Fruit fly (Drosophila melanogaster) whole organism, prepupa: ENCODE data around the gene Psn.

Experiments used
- Blimp-1 ChIP-seq: fragments of 200-800 bp; sonication (Bioruptor generic); optimal IDR thresholded peaks from 3 replicates; lab custom pipeline; 2017; ENCODE audit warnings: missing biosample characterization, missing genetic modification characterization, mild to moderate bottlenecking, moderate library complexity, missing genetic modification reagents
- CG15336 ChIP-seq: fragments of 200-800 bp; sonication (Bioruptor generic); IDR thresholded peaks from 2 replicates; pipeline ENCODE4 v1.3.6; 2022; ENCODE audit warnings: missing biosample characterization, missing genetic modification characterization
- Smox ChIP-seq: fragments of 200-800 bp; sonication (Bioruptor generic); optimal IDR thresholded peaks from 3 replicates; lab custom pipeline; 2016; ENCODE audit warnings: missing biosample characterization, missing genetic modification characterization
- dac ChIP-seq: fragments of 200-800 bp; sonication (Bioruptor generic); optimal IDR thresholded peaks from 2 replicates; lab custom pipeline; 2017; ENCODE audit warnings: missing biosample characterization, mild to moderate bottlenecking, missing genetic modification characterization
- fkh ChIP-seq: fragments of 200-800 bp; sonication (Bioruptor generic); optimal IDR thresholded peaks from 3 replicates; lab custom pipeline; 2017; ENCODE audit warnings: missing biosample characterization, mild to moderate bottlenecking, missing genetic modification characterization, moderate library complexity
- salr ChIP-seq, 2 experiments: fragments of 200-800 bp; sonication (Bioruptor generic); optimal IDR thresholded peaks; 3 replicates each; lab custom pipeline; 2016 to 2018; ENCODE audit warnings: missing biosample characterization in 2 of 2, missing genetic modification characterization in 2 of 2, mild to moderate bottlenecking in 1 of 2

dm6 chr3L:20471499-20472313 is 39.4 kb downstream of the Psn start:
- TF ChIP-seq salr (GFP tag; optimal IDR thresholded peaks at IDR 0.05; lab: Kevin White, UChicago) (no peak), fkh (peak; percentile 96), Smox (no peak), dac (GFP tag; lab: Kevin White, UChicago) (no peak), CG15336 (GFP tag; lab: Robert Waterston, UW) (peak; percentile 65), Blimp-1 (GFP tag; lab: Kevin White, UChicago) (no peak)
